Fruit fly (Drosophila melanogaster) whole organism, prepupa: ENCODE data around the gene Rhau.
A peak's percentile ranks its signal among the peaks of the same experiment; 100 is the strongest.

Experiments used
- CG11294 ChIP-seq: fragments of 200-800 bp; sonication (Bioruptor generic); IDR thresholded peaks from 2 replicates; pipeline ENCODE4 v1.3.6; 2022; ENCODE audit warnings: missing biosample characterization, missing genetic modification characterization
- CG11762 ChIP-seq: fragments of 200-800 bp; sonication (Bioruptor generic); optimal IDR thresholded peaks from 3 replicates; lab custom pipeline; 2016; ENCODE audit warnings: missing biosample characterization, missing genetic modification characterization; ENCODE audit not compliant: insufficient read depth
- CG3032 ChIP-seq: fragments of 200-800 bp; optimal IDR thresholded peaks from 2 replicates; lab custom pipeline; 2019; ENCODE audit warnings: missing biosample characterization, mild to moderate bottlenecking, missing genetic modification characterization, moderate library complexity
- CG31627 ChIP-seq: fragments of 200-800 bp; sonication (Bioruptor generic); optimal IDR thresholded peaks from 3 replicates; lab custom pipeline; 2016; ENCODE audit warnings: missing biosample characterization, missing genetic modification characterization
- CG34406 ChIP-seq: fragments of 200-800 bp; sonication (Bioruptor generic); optimal IDR thresholded peaks from 3 replicates; lab custom pipeline; 2016; ENCODE audit warnings: missing biosample characterization, missing genetic modification characterization
- CG4318 ChIP-seq: fragments of 200-800 bp; sonication (Bioruptor generic); optimal IDR thresholded peaks from 3 replicates; lab custom pipeline; 2017; ENCODE audit warnings: missing biosample characterization, mild to moderate bottlenecking, missing genetic modification characterization
- CG6163 ChIP-seq: fragments of 200-800 bp; sonication (Bioruptor generic); IDR thresholded peaks from 3 replicates; pipeline ENCODE4 v1.3.6; 2022; ENCODE audit warnings: missing biosample characterization, missing genetic modification characterization
- CG6808 ChIP-seq: fragments of 200-800 bp; sonication (Bioruptor generic); optimal IDR thresholded peaks from 3 replicates; lab custom pipeline; 2017; ENCODE audit warnings: missing biosample characterization, missing genetic modification characterization, mild to moderate bottlenecking, moderate library complexity, missing genetic modification reagents
- CG8632 ChIP-seq: fragments of 200-800 bp; sonication (Bioruptor generic); optimal IDR thresholded peaks from 3 replicates; lab custom pipeline; 2016; ENCODE audit warnings: missing biosample characterization, missing genetic modification characterization
- CG9139 ChIP-seq: fragments of 200-800 bp; sonication (Bioruptor generic); optimal IDR thresholded peaks from 3 replicates; lab custom pipeline; 2017; ENCODE audit warnings: missing biosample characterization, mild to moderate bottlenecking, missing genetic modification characterization
- Eip75B ChIP-seq: fragments of 200-800 bp; sonication (Bioruptor generic); optimal IDR thresholded peaks from 3 replicates; lab custom pipeline; 2016; ENCODE audit warnings: missing biosample characterization, missing genetic modification characterization
- Eip78C ChIP-seq: fragments of 200-800 bp; sonication (Bioruptor generic); peaks from one replicate; lab custom pipeline; 2016; ENCODE audit warnings: missing biosample characterization, missing genetic modification characterization
- Hr38 ChIP-seq: sonication (Bioruptor generic); optimal IDR thresholded peaks from 2 replicates; lab custom pipeline; 2016; ENCODE audit warnings: missing biosample characterization, missing genetic modification characterization
- Lpt ChIP-seq: fragments of 200-800 bp; sonication (Bioruptor generic); optimal IDR thresholded peaks from 3 replicates; lab custom pipeline; 2016; ENCODE audit warnings: missing biosample characterization, missing genetic modification characterization
- Met ChIP-seq: fragments of 200-800 bp; sonication (Bioruptor generic); optimal IDR thresholded peaks from 3 replicates; lab custom pipeline; 2016; ENCODE audit warnings: missing biosample characterization, missing genetic modification characterization
- OdsH ChIP-seq: fragments of 200-800 bp; sonication (Bioruptor generic); optimal IDR thresholded peaks from 3 replicates; lab custom pipeline; 2016; ENCODE audit warnings: missing biosample characterization, missing genetic modification characterization
- Smox ChIP-seq: fragments of 200-800 bp; sonication (Bioruptor generic); optimal IDR thresholded peaks from 3 replicates; lab custom pipeline; 2016; ENCODE audit warnings: missing biosample characterization, missing genetic modification characterization
- cyc ChIP-seq: fragments of 200-800 bp; sonication (Bioruptor generic); optimal IDR thresholded peaks from 3 replicates; lab custom pipeline; 2016; ENCODE audit warnings: missing biosample characterization, missing genetic modification characterization
- dsx ChIP-seq: fragments of 200-800 bp; optimal IDR thresholded peaks from 3 replicates; lab custom pipeline; 2019; ENCODE audit warnings: missing biosample characterization, mild to moderate bottlenecking, missing genetic modification characterization, moderate library complexity; ENCODE audit not compliant: poor library complexity, severe bottlenecking
- eg ChIP-seq: fragments of 200-800 bp; sonication (Bioruptor generic); IDR thresholded peaks from 3 replicates; pipeline ENCODE4 v1.3.6; 2022; ENCODE audit warnings: missing biosample characterization, missing genetic modification characterization
- esn ChIP-seq: fragments of 200-800 bp; sonication (Bioruptor generic); optimal IDR thresholded peaks from 2 replicates; lab custom pipeline; 2016; ENCODE audit warnings: missing biosample characterization, mild to moderate bottlenecking, missing genetic modification characterization, moderate library complexity
- fkh ChIP-seq: fragments of 200-800 bp; sonication (Bioruptor generic); optimal IDR thresholded peaks from 3 replicates; lab custom pipeline; 2017; ENCODE audit warnings: missing biosample characterization, mild to moderate bottlenecking, missing genetic modification characterization, moderate library complexity
- lz ChIP-seq: fragments of 200-800 bp; sonication (Bioruptor generic); optimal IDR thresholded peaks from 3 replicates; lab custom pipeline; 2016; ENCODE audit warnings: missing biosample characterization, missing genetic modification characterization
- spab ChIP-seq: fragments of 200-800 bp; sonication (Bioruptor generic); optimal IDR thresholded peaks from 2 replicates; lab custom pipeline; 2017; ENCODE audit warnings: missing biosample characterization, mild to moderate bottlenecking, missing genetic modification characterization, missing genetic modification reagents
- ss ChIP-seq, 2 experiments: fragments of 200-800 bp; sonication (Bioruptor generic); optimal IDR thresholded peaks; 2 replicates in 1 of 2; 3 replicates in 1 of 2; lab custom pipeline; 2017 to 2018; ENCODE audit warnings: mild to moderate bottlenecking in 2 of 2, missing biosample characterization in 2 of 2, missing genetic modification characterization in 2 of 2, moderate library complexity in 1 of 2
- svp ChIP-seq: fragments of 200-800 bp; sonication (Bioruptor generic); peaks from one replicate; lab custom pipeline; 2016; ENCODE audit warnings: missing biosample characterization, missing genetic modification characterization
- topi ChIP-seq: fragments of 200-800 bp; sonication (Bioruptor generic); optimal IDR thresholded peaks from 3 replicates; lab custom pipeline; 2016; ENCODE audit warnings: missing biosample characterization, missing genetic modification characterization
- vri ChIP-seq: fragments of 200-800 bp; sonication (Bioruptor generic); optimal IDR thresholded peaks from 3 replicates; lab custom pipeline; 2016; ENCODE audit warnings: missing biosample characterization, mild to moderate bottlenecking, missing genetic modification characterization

Rhau gene

dm6 chr2L:20783044-20783443, 25.3 kb upstream of the Rhau start:
- TF ChIP-seq CG8632 (GFP tag; lab: Kevin White, UChicago) (no peak), CG6163 (GFP tag; lab: Robert Waterston, UW) (0 out of 3 replicates have a peak, but pooled peaks have one; percentile 12), esn (GFP tag; lab: Kevin White, UChicago) (peak; percentile 5), Hr38 (GFP tag; lab: Kevin White, UChicago) (no peak), svp (GFP tag; lab: Kevin White, UChicago) (peak; percentile 48), Eip78C (GFP tag; lab: Kevin White, UChicago) (peak; percentile 16), Smox (GFP tag; lab: Kevin White, UChicago) (peak; percentile 4)
- TF ChIP-seq, all 60 proteins: peak for 5

- TF ChIP-seq topi (peak; percentile 26), fkh (GFP tag; lab: Kevin White, UChicago) (peak; percentile 94), CG4318 (GFP tag; lab: Kevin White, UChicago) (no peak), vri (peak; percentile 45)
- TF ChIP-seq, all 60 proteins: peak for 3
Measured at dm6 chr2L:20780768-20781167, 23.0 kb upstream of the Rhau start.

dm6 chr2L:20778380-20778779, 20.6 kb upstream of the Rhau start:
- TF ChIP-seq eg (GFP tag; lab: Robert Waterston, UW): no peak
- no peak for TF ChIP-seq CG31627 (GFP tag; lab: Kevin White, UChicago)
- no peak for TF ChIP-seq CG11294 (GFP tag; lab: Robert Waterston, UW)
- no peak for TF ChIP-seq Met (GFP tag; lab: Kevin White, UChicago)
- no peak for TF ChIP-seq Eip78C (GFP tag; lab: Kevin White, UChicago)
- TF ChIP-seq Eip75B: no peak
- TF ChIP-seq CG34406 (GFP tag; lab: Kevin White, UChicago): no peak
- no peak for TF ChIP-seq CG4318 (GFP tag; lab: Kevin White, UChicago)
- no peak for TF ChIP-seq cyc (GFP tag; lab: Kevin White, UChicago)
- TF ChIP-seq, all 60 proteins: peak for 0

- peak; percentile 5 to 95 for TF ChIP-seq ss (GFP tag; optimal IDR thresholded peaks at IDR 0.05; lab: Kevin White, UChicago)
- TF ChIP-seq CG11294 (GFP tag; lab: Robert Waterston, UW): no peak
Measured at dm6 chr2L:20776940-20777502, 19.2 kb upstream of the Rhau start.

- TF ChIP-seq dsx (GFP tag; lab: Kevin White, UChicago) (no peak), lz (GFP tag; lab: Kevin White, UChicago) (no peak), OdsH (GFP tag; lab: Kevin White, UChicago) (no peak), Lpt (GFP tag; lab: Kevin White, UChicago) (no peak), vri (no peak), fkh (GFP tag; lab: Kevin White, UChicago) (no peak), CG6808 (GFP tag; lab: Kevin White, UChicago) (no peak), spab (no peak), CG3032 (tag; lab: Kevin White, UChicago) (no peak), ss (GFP tag; optimal IDR thresholded peaks at IDR 0.05; lab: Kevin White, UChicago) (no peak)
Measured at dm6 chr2L:20775941-20776340, 18.2 kb upstream of the Rhau start.

- TF ChIP-seq fkh (GFP tag; lab: Kevin White, UChicago) (peak; percentile 27), CG11762 (GFP tag; lab: Kevin White, UChicago) (no peak), CG9139 (GFP tag; lab: Kevin White, UChicago) (no peak)
Measured at dm6 chr2L:20774464-20774863, 16.7 kb upstream of the Rhau start.
